Worm (Caenorhabditis elegans) whole organism, L1 larva: ENCODE measurements around the gene F20C5.11.

Experiments
- aly-2 ChIP-seq: fragments of 150-350 bp; optimal IDR thresholded peaks from 2 replicates; lab custom pipeline; 2014; ENCODE audit warnings: missing biosample characterization, missing genetic modification characterization
- elt-2 ChIP-seq: sonication (generic microtip); optimal IDR thresholded peaks from 2 replicates; lab custom pipeline; 2016; ENCODE audit warnings: missing genetic modification characterization, mild to moderate bottlenecking, inconsistent platforms, missing compliant biosample characterization, missing genetic modification reagents
- snpc-4 ChIP-seq: fragments of 150-350 bp; optimal IDR thresholded peaks from 2 replicates; lab custom pipeline; 2014; ENCODE audit warnings: missing biosample characterization, missing genetic modification characterization

- TF ChIP-seq snpc-4 (tag; lab: Kevin White, UChicago): no peak
- no peak for TF ChIP-seq aly-2
- no peak for TF ChIP-seq elt-2 (tag; lab: Kevin White, UChicago)
Observed at ce11 chrIV:8722801-8723200, 39.0 kb downstream of the F20C5.11 start.
